Worm (Caenorhabditis elegans): ENCODE results near the gene F01G10.4.

F01G10.4 gene

ce11 chrIV:10245666-10246210, 13.4 kb upstream of the F01G10.4 start, which contains the start of gene F01G10.10 (continued):
- TF ChIP-seq pha-4 (GFP tag; IDR thresholded peaks at IDR 0.05): no peak; the same call in 1 of the 2 replicates
- no peak for TF ChIP-seq pha-4 (tag; optimal IDR thresholded peaks at IDR 0.05)
- peak; percentile 33 for TF ChIP-seq mes-2 (tag; optimal IDR thresholded peaks at IDR 0.05; ENCODE audit: poor library complexity, severe bottlenecking)
- peak; percentile 85; the same call in 1 of the 2 replicates for TF ChIP-seq zfp-3 (GFP tag; conservative IDR thresholded peaks at IDR 0.05)
- peak; percentile 36; the same call in 1 of the 2 replicates for TF ChIP-seq T26A8.4 (GFP tag; IDR thresholded peaks at IDR 0.05)
- TF ChIP-seq lin-13 (GFP tag; optimal IDR thresholded peaks at IDR 0.05): no peak
- no peak for TF ChIP-seq egl-27 (tag; optimal IDR thresholded peaks at IDR 0.05)
- peak; percentile 5 for TF ChIP-seq spr-1 (tag; optimal IDR thresholded peaks at IDR 0.05)
- no peak for TF ChIP-seq ztf-7 (tag; optimal IDR thresholded peaks at IDR 0.05)
- TF ChIP-seq mep-1 (tag; optimal IDR thresholded peaks at IDR 0.05): peak; percentile 40
- TF ChIP-seq Y75B8A.6 (GFP tag; IDR thresholded peaks at IDR 0.05): peak; percentile 3; the same call in 1 of the 2 replicates
- TF ChIP-seq dve-1 (tag; optimal IDR thresholded peaks at IDR 0.05; ENCODE audit: insufficient read depth): peak; percentile 6
- TF ChIP-seq dmd-8 (GFP tag; IDR thresholded peaks at IDR 0.05): 0 out of 2 replicates have a peak, but pooled peaks have one; percentile 4
- TF ChIP-seq tag-97 (GFP tag; IDR thresholded peaks at IDR 0.05): no peak

- TF ChIP-seq nhr-10 (tag; optimal IDR thresholded peaks at IDR 0.05): peak; percentile 36
- TF ChIP-seq dmd-8 (GFP tag; IDR thresholded peaks at IDR 0.05): no peak
- TF ChIP-seq nhr-237 (tag; optimal IDR thresholded peaks at IDR 0.05): no peak
- no peak for TF ChIP-seq daf-8 (GFP tag; IDR thresholded peaks at IDR 0.05)
- no peak for TF ChIP-seq nhr-102 (tag; optimal IDR thresholded peaks at IDR 0.05)
- TF ChIP-seq ces-1 (GFP tag; optimal IDR thresholded peaks at IDR 0.05): no peak
- no peak for TF ChIP-seq mxl-2 (GFP tag; conservative IDR thresholded peaks at IDR 0.05)
- no peak for TF ChIP-seq F37D6.2 (tag; optimal IDR thresholded peaks at IDR 0.05)
- no peak for TF ChIP-seq ceh-20 (GFP tag; IDR thresholded peaks at IDR 0.05)
- TF ChIP-seq T20F7.1 (GFP tag; optimal IDR thresholded peaks at IDR 0.05): peak; percentile 14
- TF ChIP-seq duxl-1 (tag; optimal IDR thresholded peaks at IDR 0.05; ENCODE audit: poor library complexity): no peak
- TF ChIP-seq nhr-6 (tag; optimal IDR thresholded peaks at IDR 0.05): no peak
- no peak for TF ChIP-seq ceh-28 (tag; optimal IDR thresholded peaks at IDR 0.05)
- no peak for TF ChIP-seq skn-1 (tag; optimal IDR thresholded peaks at IDR 0.05)
- no peak for TF ChIP-seq zip-11 (GFP tag; IDR thresholded peaks at IDR 0.05)
- TF ChIP-seq hlh-11 (tag; optimal IDR thresholded peaks at IDR 0.05): peak; percentile 49
- TF ChIP-seq ctbp-1 (GFP tag; IDR thresholded peaks at IDR 0.05): no peak
- no peak for TF ChIP-seq Y48G9A.11 (GFP tag; IDR thresholded peaks at IDR 0.05)
- no peak for TF ChIP-seq daf-12 (tag; optimal IDR thresholded peaks at IDR 0.05)
- TF ChIP-seq Y5F2A.4 (GFP tag; optimal IDR thresholded peaks at IDR 0.05): no peak
- TF ChIP-seq mxl-3 (GFP tag; optimal IDR thresholded peaks at IDR 0.05): no peak
- no peak for TF ChIP-seq ama-1 (optimal IDR thresholded peaks at IDR 0.05)
- no peak for TF ChIP-seq attf-4 (tag; optimal IDR thresholded peaks at IDR 0.05)
- TF ChIP-seq zip-2 (tag; optimal IDR thresholded peaks at IDR 0.05): no peak
- no peak for TF ChIP-seq dmd-9 (GFP tag; IDR thresholded peaks at IDR 0.05)
- TF ChIP-seq lir-3 (tag; optimal IDR thresholded peaks at IDR 0.05): no peak
- no peak for TF ChIP-seq rbr-2 (tag; optimal IDR thresholded peaks at IDR 0.05)
- TF ChIP-seq mdt-29 (GFP tag; IDR thresholded peaks at IDR 0.05): no peak
- TF ChIP-seq nhr-25 (tag; optimal IDR thresholded peaks at IDR 0.05; ENCODE audit: borderline replicate concordance, insufficient read depth): no peak
- no peak for TF ChIP-seq ceh-62 (tag; optimal IDR thresholded peaks at IDR 0.05)
- no peak for TF ChIP-seq lim-7 (GFP tag; IDR thresholded peaks at IDR 0.05)
- TF ChIP-seq ZK337.2 (GFP tag; IDR thresholded peaks at IDR 0.05): no peak
- no peak for TF ChIP-seq unc-130 (GFP tag; optimal IDR thresholded peaks at IDR 0.05)
- peak; percentile 23 for TF ChIP-seq lin-38 (GFP tag; IDR thresholded peaks at IDR 0.05)
- no peak for TF ChIP-seq ztf-7 (tag; optimal IDR thresholded peaks at IDR 0.05)
- no peak for TF ChIP-seq zfp-2 (tag; optimal IDR thresholded peaks at IDR 0.05)
- TF ChIP-seq madf-9 (GFP tag; conservative IDR thresholded peaks at IDR 0.05): no peak
- TF ChIP-seq zag-1 (tag; optimal IDR thresholded peaks at IDR 0.05): no peak
- TF ChIP-seq ztf-11 (tag; optimal IDR thresholded peaks at IDR 0.05): no peak
Observed at ce11 chrIV:10243276-10243675, 10.9 kb upstream of the F01G10.4 start, which contains the start of gene tkt-1. tkt-1 (plus strand) TSS chrIV:10243612.

All from whole organism, L4 larva.